Fruit fly (Drosophila melanogaster) whole organism, embryonic: Measurements from ENCODE around the gene CG43063.
A peak's percentile ranks its signal among the peaks of the same experiment; 100 is the strongest.

Source experiments
- Aef1 ChIP-seq: fragments of 200-800 bp; sonication (Bioruptor generic); IDR thresholded peaks from 3 replicates; pipeline ENCODE4 v1.3.6; 2022; ENCODE audit warnings: missing biosample characterization, missing genetic modification characterization
- Atf-2 ChIP-seq: fragments of 200-800 bp; sonication (Bioruptor generic); optimal IDR thresholded peaks from 2 replicates; lab custom pipeline; 2016; ENCODE audit warnings: missing biosample characterization, missing genetic modification characterization
- CG10267 ChIP-seq: fragments of 200-800 bp; sonication (Bioruptor generic); optimal IDR thresholded peaks from 2 replicates; lab custom pipeline; 2018; ENCODE audit warnings: missing biosample characterization, mild to moderate bottlenecking, missing genetic modification characterization, moderate library complexity
- CG11093 ChIP-seq: fragments of 200-800 bp; sonication (Bioruptor generic); IDR thresholded peaks from 3 replicates; pipeline ENCODE4 v1.3.6; 2022; ENCODE audit warnings: missing biosample characterization, missing genetic modification characterization
- CG12071 ChIP-seq: fragments of 200-800 bp; sonication (Bioruptor generic); optimal IDR thresholded peaks from 3 replicates; lab custom pipeline; 2018; ENCODE audit warnings: missing biosample characterization, mild to moderate bottlenecking, missing genetic modification characterization
- CG12104 ChIP-seq: fragments of 200-800 bp; sonication (Bioruptor generic); optimal IDR thresholded peaks from 3 replicates; lab custom pipeline; 2016; ENCODE audit warnings: missing biosample characterization, missing genetic modification characterization
- CG13775 ChIP-seq: fragments of 200-800 bp; sonication (Bioruptor generic); optimal IDR thresholded peaks from 3 replicates; lab custom pipeline; 2017; ENCODE audit warnings: missing biosample characterization, mild to moderate bottlenecking, missing genetic modification characterization
- CG14014 ChIP-seq: fragments of 200-800 bp; sonication (Bioruptor generic); IDR thresholded peaks from 2 replicates; pipeline ENCODE4 v1.3.6; 2022; ENCODE audit warnings: missing biosample characterization, missing genetic modification characterization
- CG14860 ChIP-seq: fragments of 200-800 bp; sonication (Bioruptor generic); IDR thresholded peaks from 3 replicates; pipeline ENCODE4 v1.3.6; 2022; ENCODE audit warnings: missing biosample characterization, missing genetic modification characterization; ENCODE audit not compliant: partially characterized antibody
- CG15073 ChIP-seq: fragments of 200-800 bp; sonication (Bioruptor generic); optimal IDR thresholded peaks from 2 replicates; lab custom pipeline; 2016; ENCODE audit warnings: missing biosample characterization, missing genetic modification characterization
- CG18262 ChIP-seq: fragments of 200-800 bp; optimal IDR thresholded peaks from 3 replicates; lab custom pipeline; 2019; ENCODE audit warnings: missing biosample characterization, mild to moderate bottlenecking, missing genetic modification characterization, moderate library complexity
- CG2199 ChIP-seq: fragments of 200-800 bp; sonication (Bioruptor generic); IDR thresholded peaks from 3 replicates; pipeline ENCODE4 v1.3.6; 2022; ENCODE audit warnings: missing biosample characterization, missing genetic modification characterization
- CG30403 ChIP-seq: fragments of 200-800 bp; sonication (Bioruptor generic); optimal IDR thresholded peaks from 3 replicates; lab custom pipeline; 2016; ENCODE audit warnings: missing biosample characterization, missing genetic modification characterization
- CG4282 ChIP-seq: fragments of 200-800 bp; sonication (Bioruptor generic); optimal IDR thresholded peaks from 2 replicates; lab custom pipeline; 2016; ENCODE audit warnings: missing biosample characterization, missing genetic modification characterization
- CG4617 ChIP-seq: fragments of 200-800 bp; sonication (Bioruptor generic); optimal IDR thresholded peaks from 3 replicates; lab custom pipeline; 2016; ENCODE audit warnings: missing biosample characterization, missing genetic modification characterization, borderline replicate concordance
- CG4707 ChIP-seq: fragments of 200-800 bp; sonication (Bioruptor generic); optimal IDR thresholded peaks from 2 replicates; lab custom pipeline; 2018; ENCODE audit warnings: missing biosample characterization, mild to moderate bottlenecking, missing genetic modification characterization, moderate library complexity
- CG6254 ChIP-seq: fragments of 200-800 bp; sonication (Bioruptor generic); optimal IDR thresholded peaks from 3 replicates; lab custom pipeline; 2017; ENCODE audit warnings: mild to moderate bottlenecking, missing biosample characterization, missing genetic modification reagents, missing genetic modification characterization
- CG6791 ChIP-seq: fragments of 200-800 bp; sonication (Bioruptor generic); IDR thresholded peaks from 3 replicates; pipeline ENCODE4 v1.3.6; 2022; ENCODE audit warnings: missing biosample characterization, missing genetic modification characterization; ENCODE audit not compliant: partially characterized antibody
- D19A ChIP-seq: fragments of 200-800 bp; optimal IDR thresholded peaks from 3 replicates; lab custom pipeline; 2019; ENCODE audit warnings: missing biosample characterization, mild to moderate bottlenecking, missing genetic modification characterization, moderate library complexity
- Dp ChIP-seq: fragments of 200-800 bp; sonication (Bioruptor generic); optimal IDR thresholded peaks from 2 replicates; lab custom pipeline; 2018; ENCODE audit warnings: missing biosample characterization, mild to moderate bottlenecking, missing genetic modification characterization, moderate library complexity
- GATAe ChIP-seq: fragments of 200-800 bp; sonication (Bioruptor generic); conservative IDR thresholded peaks from 2 replicates; pipeline ENCODE4 v1.3.6; 2022; ENCODE audit warnings: missing biosample characterization, missing genetic modification characterization
- HmgZ ChIP-seq: fragments of 200-800 bp; sonication (Bioruptor generic); optimal IDR thresholded peaks from 2 replicates; lab custom pipeline; 2018; ENCODE audit warnings: missing biosample characterization, mild to moderate bottlenecking, missing genetic modification characterization
- Hmr ChIP-seq: fragments of 200-800 bp; sonication (Bioruptor generic); optimal IDR thresholded peaks from 3 replicates; lab custom pipeline; 2017; ENCODE audit warnings: mild to moderate bottlenecking, missing biosample characterization, missing genetic modification reagents, missing genetic modification characterization
- Hmx ChIP-seq: fragments of 200-800 bp; sonication (Bioruptor generic); optimal IDR thresholded peaks from 2 replicates; lab custom pipeline; 2016; ENCODE audit warnings: missing biosample characterization, missing genetic modification characterization
- Hr3 ChIP-seq: fragments of 200-800 bp; sonication (Bioruptor generic); optimal IDR thresholded peaks from 3 replicates; lab custom pipeline; 2016; ENCODE audit warnings: missing biosample characterization, missing genetic modification characterization
- Neu2 ChIP-seq: fragments of 200-800 bp; sonication (Bioruptor generic); optimal IDR thresholded peaks from 3 replicates; lab custom pipeline; 2016; ENCODE audit warnings: missing biosample characterization, missing genetic modification characterization, borderline replicate concordance
- Oaz ChIP-seq: fragments of 200-800 bp; sonication (Bioruptor generic); IDR thresholded peaks from 2 replicates; pipeline ENCODE4 v1.3.6; 2022; ENCODE audit warnings: missing biosample characterization, missing genetic modification characterization
- Pdp1 ChIP-seq, 2 experiments: fragments of 200-800 bp; sonication (Bioruptor generic); optimal IDR thresholded peaks; 3 replicates each; lab custom pipeline; 2016; ENCODE audit warnings: missing biosample characterization in 2 of 2, missing genetic modification characterization in 2 of 2, mild to moderate bottlenecking in 1 of 2, moderate library complexity in 1 of 2
- TFAM ChIP-seq: fragments of 200-800 bp; sonication (Bioruptor generic); optimal IDR thresholded peaks from 2 replicates; lab custom pipeline; 2017; ENCODE audit warnings: missing biosample characterization, missing genetic modification characterization, inconsistent platforms
- al ChIP-seq: fragments of 200-800 bp; sonication (Bioruptor generic); IDR thresholded peaks from 2 replicates; pipeline ENCODE4 v1.3.6; 2022; ENCODE audit warnings: missing biosample characterization, missing genetic modification characterization
- ase ChIP-seq: fragments of 200-800 bp; sonication (Bioruptor generic); IDR thresholded peaks from 3 replicates; pipeline ENCODE4 v1.3.6; 2022; ENCODE audit warnings: missing biosample characterization, missing genetic modification characterization
- ash1 ChIP-seq: fragments of 200-800 bp; sonication (Bioruptor generic); optimal IDR thresholded peaks from 2 replicates; lab custom pipeline; 2018; ENCODE audit warnings: missing biosample characterization, mild to moderate bottlenecking, missing genetic modification characterization
- az2 ChIP-seq: fragments of 200-800 bp; sonication (Bioruptor generic); optimal IDR thresholded peaks from 3 replicates; lab custom pipeline; 2016; ENCODE audit warnings: missing biosample characterization, missing genetic modification characterization
- bsh ChIP-seq, 2 experiments: fragments of 200-800 bp; sonication (Bioruptor generic); optimal IDR thresholded peaks; 2 replicates each; lab custom pipeline; 2017 to 2018; ENCODE audit warnings: mild to moderate bottlenecking in 2 of 2, missing biosample characterization in 2 of 2, missing genetic modification characterization in 2 of 2, moderate library complexity in 1 of 2
- cad ChIP-seq: fragments of >200 bp; optimal IDR thresholded peaks from 2 replicates; lab custom pipeline; 2017; ENCODE audit warnings: missing biosample characterization, missing genetic modification characterization
- caup ChIP-seq: fragments of 200-800 bp; sonication (Bioruptor generic); optimal IDR thresholded peaks from 3 replicates; lab custom pipeline; 2017; ENCODE audit warnings: missing biosample characterization, mild to moderate bottlenecking, missing genetic modification characterization, moderate library complexity; ENCODE audit not compliant: severe bottlenecking
- crp ChIP-seq, 2 experiments: fragments of 200-800 bp; sonication (Bioruptor generic); optimal IDR thresholded peaks; 2 replicates in 1 of 2; 3 replicates in 1 of 2; lab custom pipeline; 2017; ENCODE audit warnings: missing biosample characterization in 2 of 2, missing genetic modification characterization in 2 of 2, mild to moderate bottlenecking in 1 of 2, moderate library complexity in 1 of 2
- esg ChIP-seq: fragments of 200-800 bp; sonication (Bioruptor generic); conservative IDR thresholded peaks from 2 replicates; pipeline ENCODE4 v1.3.6; 2022; ENCODE audit warnings: missing biosample characterization, missing genetic modification characterization
- her ChIP-seq: fragments of 200-800 bp; sonication (Bioruptor generic); optimal IDR thresholded peaks from 2 replicates; lab custom pipeline; 2016; ENCODE audit warnings: missing biosample characterization, missing genetic modification characterization
- hkb ChIP-seq, 2 experiments: fragments of 200-800 bp in 1 of 2; fragments of >200 bp in 1 of 2; sonication (Bioruptor generic) in 1 of 2; IDR thresholded peaks in 1 of 2; optimal IDR thresholded peaks in 1 of 2; 2 replicates each; pipeline versions ENCODE4 v1.3.6 to Lab custom; 2017 to 2022; ENCODE audit warnings: missing biosample characterization in 1 of 2, missing genetic modification characterization in 1 of 2
- luna ChIP-seq: fragments of 200-800 bp; sonication (Bioruptor generic); optimal IDR thresholded peaks from 2 replicates; lab custom pipeline; 2016; ENCODE audit warnings: missing biosample characterization, missing genetic modification characterization
- mirr ChIP-seq: fragments of 200-800 bp; sonication (Bioruptor generic); optimal IDR thresholded peaks from 3 replicates; lab custom pipeline; 2018; ENCODE audit warnings: missing biosample characterization, mild to moderate bottlenecking, missing genetic modification characterization
- nau ChIP-seq: fragments of 200-800 bp; sonication (Bioruptor generic); optimal IDR thresholded peaks from 3 replicates; lab custom pipeline; 2017; ENCODE audit warnings: missing biosample characterization, mild to moderate bottlenecking, missing genetic modification characterization, missing genetic modification reagents
- onecut ChIP-seq: fragments of 200-800 bp; sonication (Bioruptor generic); IDR thresholded peaks from 2 replicates; pipeline ENCODE4 v1.3.6; 2022; ENCODE audit warnings: missing biosample characterization, missing genetic modification characterization
- org-1 ChIP-seq: fragments of 200-800 bp; sonication (Bioruptor generic); optimal IDR thresholded peaks from 2 replicates; lab custom pipeline; 2017; ENCODE audit warnings: missing biosample characterization, missing genetic modification characterization
- schlank ChIP-seq: fragments of 200-800 bp; sonication (Bioruptor generic); optimal IDR thresholded peaks from 2 replicates; lab custom pipeline; 2018; ENCODE audit warnings: missing biosample characterization, mild to moderate bottlenecking, missing genetic modification characterization
- unpg ChIP-seq: fragments of 200-800 bp; sonication (Bioruptor generic); optimal IDR thresholded peaks from 3 replicates; lab custom pipeline; 2018; ENCODE audit warnings: missing biosample characterization, mild to moderate bottlenecking, missing genetic modification characterization, moderate library complexity
- wek ChIP-seq: fragments of 200-800 bp; sonication (Bioruptor generic); optimal IDR thresholded peaks from 3 replicates; lab custom pipeline; 2018; ENCODE audit warnings: missing biosample characterization, mild to moderate bottlenecking, missing genetic modification characterization, moderate library complexity

Gene CG43063

dm6 chr3R:13063746-13064592, 22.1 kb upstream of the CG43063 start (continued):
- TF ChIP-seq unpg (GFP tag; lab: Kevin White, UChicago) (no peak), caup (GFP tag; lab: Kevin White, UChicago) (peak; percentile 12), CG18262 (peak; percentile 7), CG4282 (GFP tag; lab: Kevin White, UChicago) (peak; percentile 53), Dp (GFP tag; lab: Kevin White, UChicago) (no peak), nau (GFP tag; lab: Kevin White, UChicago) (peak; percentile 7), ash1 (GFP tag; lab: Kevin White, UChicago) (no peak), ase (no peak), D19A (no peak), Atf-2 (GFP tag; lab: Kevin White, UChicago) (no peak), Hr3 (GFP tag; lab: Kevin White, UChicago) (no peak), CG30403 (GFP tag; lab: Kevin White, UChicago) (no peak), CG2199 (GFP tag; lab: Robert Waterston, UW) (no peak; the same call in 2 of the 3 replicates), CG12104 (GFP tag; lab: Kevin White, UChicago) (no peak), mirr (GFP tag; lab: Kevin White, UChicago) (peak; percentile 62), TFAM (GFP tag; lab: Kevin White, UChicago) (no peak), org-1 (GFP tag; lab: Kevin White, UChicago) (no peak), CG11093 (GFP tag; lab: Robert Waterston, UW) (no peak), onecut (no peak), CG14014 (no peak), CG12071 (GFP tag; lab: Kevin White, UChicago) (no peak), CG4617 (GFP tag; lab: Kevin White, UChicago) (no peak), crp (GFP tag; optimal IDR thresholded peaks at IDR 0.05; lab: Kevin White, UChicago) (no peak), GATAe (GFP tag; lab: Robert Waterston, UW) (no peak), Oaz (GFP tag; lab: Robert Waterston, UW) (no peak), her (no peak), bsh (GFP tag; optimal IDR thresholded peaks at IDR 0.05; lab: Kevin White, UChicago) (no peak), cad (GFP tag; lab: Kevin White, UChicago) (no peak), schlank (tag; lab: Kevin White, UChicago) (no peak), esg (no peak), Aef1 (peak; percentile 95), hkb (optimal IDR thresholded peaks at IDR 0.05; lab: Kevin White, UChicago) (no peak), hkb (GFP tag; IDR thresholded peaks at IDR 0.05; lab: Robert Waterston, UW) (no peak), wek (no peak), al (GFP tag; lab: Robert Waterston, UW) (no peak), CG6791 (GFP tag; lab: Robert Waterston, UW) (0 out of 3 replicates have a peak, but pooled peaks have one; percentile 49), CG10267 (tag; lab: Kevin White, UChicago) (no peak), Hmx (GFP tag; lab: Kevin White, UChicago) (no peak), CG4707 (GFP tag; lab: Kevin White, UChicago) (no peak), CG13775 (GFP tag; lab: Kevin White, UChicago) (peak; percentile 19), Hmr (peak; percentile 8), az2 (GFP tag; lab: Kevin White, UChicago) (no peak), CG6254 (GFP tag; lab: Kevin White, UChicago) (no peak), Neu2 (GFP tag; lab: Kevin White, UChicago) (no peak), CG15073 (GFP tag; lab: Kevin White, UChicago) (no peak), CG14860 (GFP tag; lab: Robert Waterston, UW) (no peak), Pdp1 (GFP tag; optimal IDR thresholded peaks at IDR 0.05; lab: Kevin White, UChicago) (peak in 1 of 2 experiments; percentile 44), HmgZ (peak; percentile 19), luna (no peak)
